Worm (Caenorhabditis elegans) whole organism, L1 larva: ENCODE measurements around the gene K09H11.4.

ENCODE experiments used
- C16A3.4 ChIP-seq: fragments of 150-350 bp; optimal IDR thresholded peaks from 2 replicates; lab custom pipeline; 2014; ENCODE audit warnings: missing biosample characterization, missing genetic modification characterization
- C34B4.2 ChIP-seq: sonication (generic microtip); optimal IDR thresholded peaks from 2 replicates; lab custom pipeline; 2017; ENCODE audit warnings: mild to moderate bottlenecking, missing genetic modification characterization, missing compliant biosample characterization
- aha-1 ChIP-seq: fragments of 150-350 bp; optimal IDR thresholded peaks from 2 replicates; lab custom pipeline; 2014; ENCODE audit warnings: missing biosample characterization, missing genetic modification characterization
- ama-1 ChIP-seq: fragments of 150-350 bp; optimal IDR thresholded peaks from 2 replicates; lab custom pipeline; 2014
- blmp-1 ChIP-seq: fragments of 150-350 bp; optimal IDR thresholded peaks from 2 replicates; lab custom pipeline; 2014; ENCODE audit warnings: missing biosample characterization, missing genetic modification characterization
- ceh-63 ChIP-seq: fragments of 200-800 bp; sonication (Bioruptor generic); optimal IDR thresholded peaks from 2 replicates; lab custom pipeline; 2018; ENCODE audit warnings: mild to moderate bottlenecking, missing genetic modification characterization, missing compliant biosample characterization
- ceh-8 ChIP-seq: fragments of 200-800 bp; sonication (Bioruptor generic); optimal IDR thresholded peaks from 2 replicates; lab custom pipeline; 2018; ENCODE audit warnings: mild to moderate bottlenecking, missing genetic modification characterization, moderate library complexity, missing compliant biosample characterization
- ceh-82 ChIP-seq, 3 experiments: fragments of 150-350 bp in 1 of 3; sonication (generic microtip) in 2 of 3; optimal IDR thresholded peaks; 2 replicates each; lab custom pipeline; 2014 to 2017; ENCODE audit warnings: missing biosample characterization in 3 of 3, missing genetic modification characterization in 3 of 3
- ceh-90 ChIP-seq: sonication (generic microtip); optimal IDR thresholded peaks from 2 replicates; lab custom pipeline; 2016; ENCODE audit warnings: missing genetic modification characterization, missing compliant biosample characterization
- ces-1 ChIP-seq: fragments of 150-350 bp; optimal IDR thresholded peaks from 2 replicates; lab custom pipeline; 2014; ENCODE audit warnings: missing biosample characterization, missing genetic modification reagents, missing genetic modification characterization
- dsc-1 ChIP-seq: sonication (generic microtip); optimal IDR thresholded peaks from 2 replicates; lab custom pipeline; 2016; ENCODE audit warnings: mild to moderate bottlenecking, missing genetic modification characterization, missing compliant biosample characterization
- efl-1 ChIP-seq, 4 experiments: fragments of 150-350 bp; optimal IDR thresholded peaks in 3 of 4; peaks in 1 of 4; 1 replicate in 1 of 4; 2 replicates in 3 of 4; lab custom pipeline; 2014; ENCODE audit warnings: missing biosample characterization in 2 of 4, missing genetic modification characterization in 2 of 4, missing genetic modification reagents in 2 of 4
- efl-3 ChIP-seq: fragments of 200-800 bp; sonication (Bioruptor generic); optimal IDR thresholded peaks from 2 replicates; lab custom pipeline; 2018; ENCODE audit warnings: mild to moderate bottlenecking, missing genetic modification characterization, missing compliant biosample characterization
- egl-27 ChIP-seq, 2 experiments: fragments of 150-350 bp in 1 of 2; sonication (generic microtip); optimal IDR thresholded peaks; 3 replicates each; lab custom pipeline; 2017 to 2018; ENCODE audit warnings: missing biosample characterization in 2 of 2, missing genetic modification characterization in 2 of 2, missing genetic modification reagents in 2 of 2
- elt-2 ChIP-seq: sonication (generic microtip); optimal IDR thresholded peaks from 2 replicates; lab custom pipeline; 2016; ENCODE audit warnings: missing genetic modification characterization, mild to moderate bottlenecking, inconsistent platforms, missing compliant biosample characterization, missing genetic modification reagents
- elt-3 ChIP-seq, 6 experiments: fragments of 150-350 bp in 1 of 6; sonication (generic microtip); optimal IDR thresholded peaks; 2 replicates each; lab custom pipeline; 2017 to 2018; ENCODE audit warnings: missing biosample characterization in 6 of 6, missing genetic modification characterization in 6 of 6, inconsistent platforms in 1 of 6
- ets-5 ChIP-seq: fragments of 200-800 bp; sonication (Bioruptor generic); IDR thresholded peaks from 2 replicates; pipeline ENCODE4 v1.3.6; 2022; ENCODE audit warnings: missing genetic modification characterization, missing compliant biosample characterization
- fkh-10 ChIP-seq: sonication (generic microtip); optimal IDR thresholded peaks from 2 replicates; lab custom pipeline; 2017; ENCODE audit warnings: missing biosample characterization, missing genetic modification reagents, missing genetic modification characterization
- fkh-4 ChIP-seq: sonication (generic microtip); optimal IDR thresholded peaks from 2 replicates; lab custom pipeline; 2016; ENCODE audit warnings: missing compliant biosample characterization, missing genetic modification characterization, borderline replicate concordance
- hlh-4 ChIP-seq: sonication (generic microtip); optimal IDR thresholded peaks from 2 replicates; lab custom pipeline; 2016; ENCODE audit warnings: mild to moderate bottlenecking, missing genetic modification characterization, missing compliant biosample characterization
- hpl-2 ChIP-seq: fragments of 150-350 bp; optimal IDR thresholded peaks from 2 replicates; lab custom pipeline; 2014; ENCODE audit warnings: missing biosample characterization, missing genetic modification reagents, missing genetic modification characterization
- irx-1 ChIP-seq: sonication (generic microtip); optimal IDR thresholded peaks from 2 replicates; lab custom pipeline; 2016; ENCODE audit warnings: missing genetic modification characterization, missing compliant biosample characterization
- isw-1 ChIP-seq: fragments of 200-800 bp; sonication (Bioruptor generic); IDR thresholded peaks from 2 replicates; pipeline ENCODE4 v1.3.6; 2022; ENCODE audit warnings: missing genetic modification characterization, missing compliant biosample characterization
- jun-1 ChIP-seq: fragments of 150-350 bp; optimal IDR thresholded peaks from 2 replicates; lab custom pipeline; 2014; ENCODE audit warnings: missing biosample characterization, missing genetic modification reagents, missing genetic modification characterization
- lin-13 ChIP-seq: fragments of 150-350 bp; optimal IDR thresholded peaks from 2 replicates; lab custom pipeline; 2014; ENCODE audit warnings: missing biosample characterization, missing genetic modification reagents, missing genetic modification characterization
- lin-14 ChIP-seq: fragments of 200-800 bp; sonication (Bioruptor generic); optimal IDR thresholded peaks from 2 replicates; lab custom pipeline; 2018; ENCODE audit warnings: mild to moderate bottlenecking, missing genetic modification characterization, moderate library complexity, missing compliant biosample characterization
- lin-15B ChIP-seq: fragments of 150-350 bp; sonication (generic microtip); optimal IDR thresholded peaks from 3 replicates; lab custom pipeline; 2014; ENCODE audit warnings: missing biosample characterization, missing genetic modification characterization
- lin-35 ChIP-seq, 2 experiments: fragments of 150-350 bp; optimal IDR thresholded peaks; 2 replicates each; lab custom pipeline; 2014; ENCODE audit warnings: missing biosample characterization in 2 of 2, missing genetic modification characterization in 2 of 2, missing genetic modification reagents in 2 of 2
- lin-39 ChIP-seq: fragments of 150-350 bp; optimal IDR thresholded peaks from 2 replicates; lab custom pipeline; 2014; ENCODE audit warnings: missing biosample characterization, missing genetic modification reagents, missing genetic modification characterization
- mab-9 ChIP-seq: fragments of 200-800 bp; sonication (Bioruptor generic); IDR thresholded peaks from 2 replicates; pipeline ENCODE4 v1.3.6; 2022; ENCODE audit warnings: missing genetic modification reagents, missing genetic modification characterization, missing compliant biosample characterization
- mdl-1 ChIP-seq, 2 experiments: fragments of 150-350 bp; optimal IDR thresholded peaks; 2 replicates each; lab custom pipeline; 2014 to 2017; ENCODE audit warnings: missing biosample characterization in 2 of 2, missing genetic modification characterization in 2 of 2, inconsistent platforms in 1 of 2
- nhr-11 ChIP-seq: fragments of 150-350 bp; optimal IDR thresholded peaks from 2 replicates; lab custom pipeline; 2014; ENCODE audit warnings: missing biosample characterization, missing genetic modification characterization
- nhr-20 ChIP-seq: sonication (generic microtip); optimal IDR thresholded peaks from 2 replicates; lab custom pipeline; 2016; ENCODE audit warnings: mild to moderate bottlenecking, missing genetic modification characterization, missing compliant biosample characterization
- nhr-237 ChIP-seq: fragments of 150-350 bp; optimal IDR thresholded peaks from 2 replicates; lab custom pipeline; 2014; ENCODE audit warnings: missing biosample characterization, missing genetic modification characterization
- nhr-47 ChIP-seq: sonication (generic microtip); optimal IDR thresholded peaks from 2 replicates; lab custom pipeline; 2016; ENCODE audit warnings: mild to moderate bottlenecking, missing genetic modification characterization, moderate library complexity, missing compliant biosample characterization
- nhr-71 ChIP-seq: sonication (generic microtip); optimal IDR thresholded peaks from 2 replicates; lab custom pipeline; 2016; ENCODE audit warnings: mild to moderate bottlenecking, missing genetic modification characterization, moderate library complexity, missing compliant biosample characterization
- nhr-76 ChIP-seq: sonication (generic microtip); optimal IDR thresholded peaks from 2 replicates; lab custom pipeline; 2017; ENCODE audit warnings: missing biosample characterization, missing genetic modification characterization
- nhr-77 ChIP-seq: fragments of 150-350 bp; optimal IDR thresholded peaks from 2 replicates; lab custom pipeline; 2014; ENCODE audit warnings: missing biosample characterization, missing genetic modification characterization
- nhr-85 ChIP-seq: sonication (generic microtip); peaks from one replicate; lab custom pipeline; 2016; ENCODE audit warnings: missing genetic modification characterization, inconsistent platforms, missing compliant biosample characterization
- pag-3 ChIP-seq: sonication (generic microtip); optimal IDR thresholded peaks from 2 replicates; lab custom pipeline; 2017; ENCODE audit warnings: missing genetic modification characterization, mild to moderate bottlenecking, missing compliant biosample characterization, antibody characterized with exemption, borderline replicate concordance; ENCODE audit not compliant: insufficient read depth
- pax-3 ChIP-seq: fragments of 200-800 bp; sonication (Bioruptor generic); optimal IDR thresholded peaks from 2 replicates; lab custom pipeline; 2018; ENCODE audit warnings: mild to moderate bottlenecking, missing genetic modification characterization, moderate library complexity, missing compliant biosample characterization
- pqm-1 ChIP-seq: sonication (generic microtip); optimal IDR thresholded peaks from 3 replicates; lab custom pipeline; 2017; ENCODE audit warnings: missing biosample characterization, missing genetic modification characterization
- rnt-1 ChIP-seq: sonication (generic microtip); optimal IDR thresholded peaks from 2 replicates; lab custom pipeline; 2016; ENCODE audit warnings: mild to moderate bottlenecking, missing genetic modification characterization, moderate library complexity, missing compliant biosample characterization
- skn-1 ChIP-seq: fragments of 150-350 bp; optimal IDR thresholded peaks from 2 replicates; lab custom pipeline; 2014; ENCODE audit warnings: missing biosample characterization, missing genetic modification characterization
- snu-23 ChIP-seq: sonication (generic microtip); optimal IDR thresholded peaks from 2 replicates; lab custom pipeline; 2016; ENCODE audit warnings: missing genetic modification characterization, missing compliant biosample characterization
- sox-4 ChIP-seq: sonication (generic microtip); optimal IDR thresholded peaks from 2 replicates; lab custom pipeline; 2016; ENCODE audit warnings: missing genetic modification characterization, missing compliant biosample characterization
- sptf-1 ChIP-seq: fragments of 150-350 bp; optimal IDR thresholded peaks from 2 replicates; lab custom pipeline; 2014; ENCODE audit warnings: missing biosample characterization, missing genetic modification characterization
- tlp-1 ChIP-seq: fragments of 150-350 bp; optimal IDR thresholded peaks from 2 replicates; lab custom pipeline; 2014; ENCODE audit warnings: missing biosample characterization, missing genetic modification characterization
- unc-130 ChIP-seq: fragments of 150-350 bp; optimal IDR thresholded peaks from 2 replicates; lab custom pipeline; 2017; ENCODE audit warnings: missing biosample characterization, missing genetic modification characterization, inconsistent platforms
- unc-30 ChIP-seq: sonication (generic microtip); optimal IDR thresholded peaks from 2 replicates; lab custom pipeline; 2017; ENCODE audit warnings: missing biosample characterization, missing genetic modification characterization
- unc-86 ChIP-seq: sonication (generic microtip); optimal IDR thresholded peaks from 2 replicates; lab custom pipeline; 2016; ENCODE audit warnings: missing genetic modification characterization, missing compliant biosample characterization
- zag-1 ChIP-seq: fragments of 150-350 bp; optimal IDR thresholded peaks from 2 replicates; lab custom pipeline; 2014; ENCODE audit warnings: missing biosample characterization, missing genetic modification characterization
- zip-4 ChIP-seq: fragments of 200-800 bp; sonication (Bioruptor generic); optimal IDR thresholded peaks from 2 replicates; lab custom pipeline; 2018; ENCODE audit warnings: mild to moderate bottlenecking, missing genetic modification characterization, moderate library complexity, missing compliant biosample characterization

K09H11.4 gene

ce11 chrV:5695635-5696034, 30.7 kb downstream of the K09H11.4 start:
- TF ChIP-seq nhr-11 (no peak), elt-3 (tag; optimal IDR thresholded peaks at IDR 0.05; lab: Kevin White, UChicago) (peak in 1 of 6 experiments; percentile 57), pag-3 (tag; lab: Kevin White, UChicago) (no peak), irx-1 (tag; lab: Kevin White, UChicago) (no peak), pax-3 (tag; lab: Kevin White, UChicago) (no peak), fkh-10 (GFP tag; lab: Kevin White, UChicago) (no peak), ceh-63 (GFP tag; lab: Kevin White, UChicago) (no peak), efl-1 (optimal IDR thresholded peaks at IDR 0.05; lab: Kevin White, UChicago) (no peak), efl-1 (GFP tag; optimal IDR thresholded peaks at IDR 0.05 in 1 of 2; lab: Kevin White, UChicago) (peak in 1 of 2 experiments; percentile 20), nhr-47 (tag; lab: Kevin White, UChicago) (no peak), nhr-20 (tag; lab: Kevin White, UChicago) (peak; percentile 64), ceh-82 (tag; optimal IDR thresholded peaks at IDR 0.05; lab: Kevin White, UChicago) (no peak), lin-39 (tag; lab: Kevin White, UChicago) (no peak), aha-1 (tag; lab: Kevin White, UChicago) (no peak), egl-27 (tag; optimal IDR thresholded peaks at IDR 0.05; lab: Kevin White, UChicago) (no peak), snu-23 (GFP tag; lab: Kevin White, UChicago) (peak; percentile 27), ceh-8 (GFP tag; lab: Kevin White, UChicago) (no peak), tlp-1 (tag; lab: Kevin White, UChicago) (no peak), rnt-1 (no peak), nhr-237 (tag; lab: Kevin White, UChicago) (no peak), blmp-1 (tag; lab: Kevin White, UChicago) (peak; percentile 94), nhr-71 (tag; lab: Kevin White, UChicago) (peak; percentile 24), ces-1 (GFP tag; lab: Kevin White, UChicago) (no peak), nhr-76 (tag; lab: Kevin White, UChicago) (no peak), zag-1 (tag; lab: Kevin White, UChicago) (no peak), ceh-90 (tag; lab: Kevin White, UChicago) (no peak), fkh-4 (tag; lab: Kevin White, UChicago) (no peak), C16A3.4 (no peak), lin-13 (no peak), zip-4 (no peak), lin-15B (no peak), lin-14 (peak; percentile 56), nhr-77 (tag; lab: Kevin White, UChicago) (no peak), mab-9 (GFP tag; lab: Robert Waterston, UW) (no peak), sox-4 (no peak), sptf-1 (tag; lab: Kevin White, UChicago) (no peak), mdl-1 (tag; optimal IDR thresholded peaks at IDR 0.05; lab: Kevin White, UChicago) (no peak), elt-2 (no peak), nhr-85 (tag; lab: Kevin White, UChicago) (peak; percentile 56)

- no peak for TF ChIP-seq unc-30
- no peak for TF ChIP-seq pqm-1 (tag; lab: Kevin White, UChicago)
- peak; percentile 77 for TF ChIP-seq nhr-20 (tag; lab: Kevin White, UChicago)
- TF ChIP-seq skn-1 (tag; lab: Kevin White, UChicago) = no peak
- peak; percentile 15 for TF ChIP-seq nhr-47 (tag; lab: Kevin White, UChicago)
- TF ChIP-seq hpl-2 = no peak
- TF ChIP-seq efl-3 (GFP tag; lab: Kevin White, UChicago) = no peak
- no peak for TF ChIP-seq nhr-237 (tag; lab: Kevin White, UChicago)
- no peak for TF ChIP-seq isw-1 (GFP tag; lab: Robert Waterston, UW)
- no peak for TF ChIP-seq lin-35 (GFP tag; optimal IDR thresholded peaks at IDR 0.05; lab: Kevin White, UChicago)
- TF ChIP-seq pag-3 (tag; lab: Kevin White, UChicago) = no peak
- TF ChIP-seq dsc-1 (tag; lab: Kevin White, UChicago) = no peak
- TF ChIP-seq unc-86 = no peak
- peak; percentile 79 for TF ChIP-seq unc-130 (tag; lab: Kevin White, UChicago)
- TF ChIP-seq nhr-11 = no peak
- no peak for TF ChIP-seq hlh-4 (tag; lab: Kevin White, UChicago)
- no peak for TF ChIP-seq nhr-76 (tag; lab: Kevin White, UChicago)
- TF ChIP-seq mab-9 (GFP tag; lab: Robert Waterston, UW) = no peak
- TF ChIP-seq ets-5 (GFP tag; lab: Robert Waterston, UW) = no peak
- no peak for TF ChIP-seq jun-1 (tag; lab: Kevin White, UChicago)
- TF ChIP-seq irx-1 (tag; lab: Kevin White, UChicago) = no peak
- TF ChIP-seq ama-1 (lab: Kevin White, UChicago) = no peak
- no peak for TF ChIP-seq C34B4.2
- no peak for TF ChIP-seq tlp-1 (tag; lab: Kevin White, UChicago)
Measured at ce11 chrV:5693595-5693994, 32.8 kb downstream of the K09H11.4 start.
